Fruit fly (Drosophila melanogaster) whole organism, embryonic: ENCODE data around the gene Btnd.

Experiments used
- Atf3 ChIP-seq: fragments of 200-800 bp; sonication (Bioruptor generic); optimal IDR thresholded peaks from 3 replicates; lab custom pipeline; 2016; ENCODE audit warnings: missing biosample characterization, missing genetic modification characterization
- C15 ChIP-seq: fragments of 200-800 bp; sonication (Bioruptor generic); IDR thresholded peaks from 3 replicates; pipeline ENCODE4 v1.3.6; 2022; ENCODE audit warnings: missing biosample characterization, missing genetic modification characterization
- CG10543 ChIP-seq: fragments of 200-800 bp; sonication (Bioruptor generic); optimal IDR thresholded peaks from 3 replicates; lab custom pipeline; 2017; ENCODE audit warnings: missing biosample characterization, mild to moderate bottlenecking, missing genetic modification characterization, moderate library complexity
- CG12659 ChIP-seq: fragments of 200-800 bp; sonication (Bioruptor generic); optimal IDR thresholded peaks from 3 replicates; lab custom pipeline; 2017; ENCODE audit warnings: mild to moderate bottlenecking, missing biosample characterization, missing genetic modification reagents, missing genetic modification characterization
- CG12769 ChIP-seq: fragments of 200-800 bp; sonication (Bioruptor generic); optimal IDR thresholded peaks from 2 replicates; lab custom pipeline; 2019; ENCODE audit warnings: missing biosample characterization, mild to moderate bottlenecking, missing genetic modification characterization, moderate library complexity
- CG12942 ChIP-seq: fragments of 200-800 bp; sonication (Bioruptor generic); optimal IDR thresholded peaks from 3 replicates; lab custom pipeline; 2016; ENCODE audit warnings: missing biosample characterization, missing genetic modification characterization
- CG13894 ChIP-seq: fragments of 200-800 bp; sonication (Bioruptor generic); optimal IDR thresholded peaks from 3 replicates; lab custom pipeline; 2018; ENCODE audit warnings: missing biosample characterization, mild to moderate bottlenecking, missing genetic modification characterization, moderate library complexity
- CG2678 ChIP-seq: fragments of 200-800 bp; sonication (Bioruptor generic); optimal IDR thresholded peaks from 3 replicates; lab custom pipeline; 2019; ENCODE audit warnings: missing biosample characterization, mild to moderate bottlenecking, missing genetic modification characterization, moderate library complexity
- CG3847 ChIP-seq: fragments of 200-800 bp; sonication (Bioruptor generic); IDR thresholded peaks from 2 replicates; pipeline ENCODE4 v1.3.6; 2022; ENCODE audit warnings: missing biosample characterization, missing genetic modification characterization
- CG43689 ChIP-seq: fragments of 200-800 bp; sonication (Bioruptor generic); IDR thresholded peaks from 2 replicates; pipeline ENCODE4 v1.3.6; 2022; ENCODE audit warnings: missing biosample characterization, missing genetic modification characterization
- CG5245 ChIP-seq: fragments of 200-800 bp; sonication (Bioruptor generic); optimal IDR thresholded peaks from 3 replicates; lab custom pipeline; 2016; ENCODE audit warnings: missing biosample characterization, missing genetic modification characterization
- CG6175 ChIP-seq: fragments of 200-800 bp; sonication (Bioruptor generic); IDR thresholded peaks from 3 replicates; pipeline ENCODE4 v1.3.6; 2022; ENCODE audit warnings: missing biosample characterization, missing genetic modification characterization
- CG7745 ChIP-seq: fragments of 200-800 bp; sonication (Bioruptor generic); optimal IDR thresholded peaks from 2 replicates; lab custom pipeline; 2018; ENCODE audit warnings: missing biosample characterization, mild to moderate bottlenecking, missing genetic modification characterization, moderate library complexity
- CG7786 ChIP-seq: fragments of 200-800 bp; sonication (Bioruptor generic); optimal IDR thresholded peaks from 2 replicates; lab custom pipeline; 2016; ENCODE audit warnings: missing biosample characterization, missing genetic modification characterization
- CG8290 ChIP-seq, 3 experiments: fragments of 200-800 bp; sonication (Bioruptor generic); optimal IDR thresholded peaks; 2 replicates each; lab custom pipeline; 2016 to 2019; ENCODE audit warnings: missing biosample characterization in 3 of 3, missing genetic modification characterization in 3 of 3, mild to moderate bottlenecking in 2 of 3, moderate library complexity in 1 of 3
- D19B ChIP-seq: fragments of 200-800 bp; sonication (Bioruptor generic); optimal IDR thresholded peaks from 2 replicates; lab custom pipeline; 2017; ENCODE audit warnings: missing biosample characterization, mild to moderate bottlenecking, missing genetic modification characterization
- Doc2 ChIP-seq: fragments of 200-800 bp; sonication (Bioruptor generic); IDR thresholded peaks from 2 replicates; pipeline ENCODE4 v1.3.6; 2022; ENCODE audit warnings: missing biosample characterization, missing genetic modification characterization
- Dref ChIP-seq: fragments of 200-800 bp; sonication (Bioruptor generic); IDR thresholded peaks from 2 replicates; pipeline ENCODE4 v1.3.6; 2022; ENCODE audit warnings: missing biosample characterization, missing genetic modification characterization
- GATAe ChIP-seq: fragments of 200-800 bp; sonication (Bioruptor generic); conservative IDR thresholded peaks from 2 replicates; pipeline ENCODE4 v1.3.6; 2022; ENCODE audit warnings: missing biosample characterization, missing genetic modification characterization
- HLHmδ ChIP-seq: fragments of 200-800 bp; sonication (Bioruptor generic); optimal IDR thresholded peaks from 2 replicates; lab custom pipeline; 2018; ENCODE audit warnings: missing biosample characterization, mild to moderate bottlenecking, missing genetic modification characterization, moderate library complexity
- Hey ChIP-seq: fragments of 200-800 bp; sonication (Bioruptor generic); optimal IDR thresholded peaks from 3 replicates; lab custom pipeline; 2018; ENCODE audit warnings: missing biosample characterization, mild to moderate bottlenecking, missing genetic modification characterization
- Kr ChIP-seq: fragments of 200-800 bp; sonication (Bioruptor generic); optimal IDR thresholded peaks from 2 replicates; lab custom pipeline; 2017; ENCODE audit warnings: missing biosample characterization, mild to moderate bottlenecking, missing genetic modification characterization
- Max ChIP-seq: fragments of 200-800 bp; sonication (Bioruptor generic); optimal IDR thresholded peaks from 2 replicates; lab custom pipeline; 2016; ENCODE audit warnings: missing biosample characterization, mild to moderate bottlenecking, missing genetic modification characterization
- Med ChIP-seq: fragments of 200-800 bp; sonication (Bioruptor generic); peaks from one replicate; lab custom pipeline; 2016; ENCODE audit warnings: missing biosample characterization, missing genetic modification characterization, mild to moderate bottlenecking, inconsistent platforms, moderate library complexity
- Nf-YB ChIP-seq: fragments of 200-800 bp; sonication (Bioruptor generic); optimal IDR thresholded peaks from 3 replicates; lab custom pipeline; 2019; ENCODE audit warnings: missing biosample characterization, mild to moderate bottlenecking, missing genetic modification characterization, moderate library complexity
- Stat92E ChIP-seq, 3 experiments: fragments of >200 bp in 2 of 3; fragments of 200-800 bp in 1 of 3; sonication (Bioruptor generic) in 1 of 3; optimal IDR thresholded peaks; 2 replicates each; lab custom pipeline; 2017 to 2019; ENCODE audit warnings: missing biosample characterization in 3 of 3, missing genetic modification characterization in 3 of 3, mild to moderate bottlenecking in 1 of 3, moderate library complexity in 1 of 3
- abd-A ChIP-seq: fragments of 200-800 bp; sonication (Bioruptor generic); optimal IDR thresholded peaks from 3 replicates; lab custom pipeline; 2019; ENCODE audit warnings: missing biosample characterization, mild to moderate bottlenecking, missing genetic modification characterization, moderate library complexity
- bsh ChIP-seq, 2 experiments: fragments of 200-800 bp; sonication (Bioruptor generic); optimal IDR thresholded peaks; 2 replicates each; lab custom pipeline; 2017 to 2018; ENCODE audit warnings: mild to moderate bottlenecking in 2 of 2, missing biosample characterization in 2 of 2, missing genetic modification characterization in 2 of 2, moderate library complexity in 1 of 2
- cwo ChIP-seq: fragments of 200-800 bp; sonication (Bioruptor generic); optimal IDR thresholded peaks from 3 replicates; lab custom pipeline; 2017; ENCODE audit warnings: missing biosample characterization, missing genetic modification characterization, mild to moderate bottlenecking, moderate library complexity, missing genetic modification reagents
- da ChIP-seq: fragments of 200-800 bp; sonication (Bioruptor generic); optimal IDR thresholded peaks from 2 replicates; lab custom pipeline; 2016; ENCODE audit warnings: missing biosample characterization, missing genetic modification characterization
- esg ChIP-seq: fragments of 200-800 bp; sonication (Bioruptor generic); conservative IDR thresholded peaks from 2 replicates; pipeline ENCODE4 v1.3.6; 2022; ENCODE audit warnings: missing biosample characterization, missing genetic modification characterization
- exex ChIP-seq: fragments of 200-800 bp; sonication (Bioruptor generic); optimal IDR thresholded peaks from 4 replicates; lab custom pipeline; 2018; ENCODE audit warnings: missing biosample characterization, mild to moderate bottlenecking, missing genetic modification characterization, moderate library complexity
- ftz-f1 ChIP-seq: fragments of 200-800 bp; sonication (Bioruptor generic); optimal IDR thresholded peaks from 2 replicates; lab custom pipeline; 2016; ENCODE audit warnings: missing biosample characterization, missing genetic modification characterization
- gcm2 ChIP-seq: fragments of 200-800 bp; sonication (Bioruptor generic); optimal IDR thresholded peaks from 2 replicates; lab custom pipeline; 2016; ENCODE audit warnings: missing biosample characterization, missing genetic modification characterization
- grn ChIP-seq: fragments of 200-800 bp; sonication (Bioruptor generic); optimal IDR thresholded peaks from 3 replicates; lab custom pipeline; 2017; ENCODE audit warnings: missing biosample characterization, missing genetic modification characterization
- hth ChIP-seq: fragments of >200 bp; optimal IDR thresholded peaks from 2 replicates; lab custom pipeline; 2017; ENCODE audit warnings: inconsistent platforms
- ind ChIP-seq: fragments of 200-800 bp; sonication (Bioruptor generic); optimal IDR thresholded peaks from 3 replicates; lab custom pipeline; 2016; ENCODE audit warnings: missing biosample characterization, missing genetic modification characterization
- lab ChIP-seq: fragments of 200-800 bp; sonication (Bioruptor generic); optimal IDR thresholded peaks from 3 replicates; lab custom pipeline; 2017; ENCODE audit warnings: missing biosample characterization, missing genetic modification characterization, mild to moderate bottlenecking, moderate library complexity, missing genetic modification reagents
- mirr ChIP-seq: fragments of 200-800 bp; sonication (Bioruptor generic); optimal IDR thresholded peaks from 3 replicates; lab custom pipeline; 2018; ENCODE audit warnings: missing biosample characterization, mild to moderate bottlenecking, missing genetic modification characterization
- p53 ChIP-seq: fragments of 200-800 bp; sonication (Bioruptor generic); optimal IDR thresholded peaks from 2 replicates; lab custom pipeline; 2016; ENCODE audit warnings: missing biosample characterization, missing genetic modification characterization
- pan ChIP-seq, 4 experiments: fragments of >200 bp in 3 of 4; fragments of 200-800 bp in 1 of 4; sonication (Bioruptor generic) in 1 of 4; optimal IDR thresholded peaks in 3 of 4; IDR thresholded peaks in 1 of 4; 2 replicates each; pipeline versions ENCODE4 v1.3.6 to Lab custom; 2017 to 2022; ENCODE audit warnings: missing biosample characterization in 2 of 4, missing genetic modification characterization in 2 of 4, mixed read lengths in 1 of 4
- phol ChIP-seq: fragments of 200-800 bp; sonication (Bioruptor generic); optimal IDR thresholded peaks from 3 replicates; lab custom pipeline; 2018; ENCODE audit warnings: missing biosample characterization, mild to moderate bottlenecking, missing genetic modification characterization, moderate library complexity
- pita ChIP-seq: fragments of 200-800 bp; sonication (Bioruptor generic); optimal IDR thresholded peaks from 2 replicates; lab custom pipeline; 2017; ENCODE audit warnings: missing biosample characterization, mild to moderate bottlenecking, missing genetic modification characterization
- run ChIP-seq: fragments of 200-800 bp; sonication (Bioruptor generic); optimal IDR thresholded peaks from 3 replicates; lab custom pipeline; 2018; ENCODE audit warnings: missing biosample characterization, mild to moderate bottlenecking, missing genetic modification characterization
- schlank ChIP-seq: fragments of 200-800 bp; sonication (Bioruptor generic); optimal IDR thresholded peaks from 2 replicates; lab custom pipeline; 2018; ENCODE audit warnings: missing biosample characterization, mild to moderate bottlenecking, missing genetic modification characterization
- scrt ChIP-seq: fragments of 200-800 bp; sonication (Bioruptor generic); optimal IDR thresholded peaks from 2 replicates; lab custom pipeline; 2018; ENCODE audit warnings: missing biosample characterization, mild to moderate bottlenecking, missing genetic modification characterization, moderate library complexity
- sna ChIP-seq: fragments of 200-800 bp; sonication (Bioruptor generic); IDR thresholded peaks from 2 replicates; pipeline ENCODE4 v1.3.6; 2022; ENCODE audit warnings: missing biosample characterization, missing genetic modification characterization; ENCODE audit not compliant: partially characterized antibody
- sug ChIP-seq: fragments of 200-800 bp; optimal IDR thresholded peaks from 2 replicates; lab custom pipeline; 2019; ENCODE audit warnings: missing biosample characterization, mild to moderate bottlenecking, missing genetic modification characterization, moderate library complexity

Btnd gene

DNA sequence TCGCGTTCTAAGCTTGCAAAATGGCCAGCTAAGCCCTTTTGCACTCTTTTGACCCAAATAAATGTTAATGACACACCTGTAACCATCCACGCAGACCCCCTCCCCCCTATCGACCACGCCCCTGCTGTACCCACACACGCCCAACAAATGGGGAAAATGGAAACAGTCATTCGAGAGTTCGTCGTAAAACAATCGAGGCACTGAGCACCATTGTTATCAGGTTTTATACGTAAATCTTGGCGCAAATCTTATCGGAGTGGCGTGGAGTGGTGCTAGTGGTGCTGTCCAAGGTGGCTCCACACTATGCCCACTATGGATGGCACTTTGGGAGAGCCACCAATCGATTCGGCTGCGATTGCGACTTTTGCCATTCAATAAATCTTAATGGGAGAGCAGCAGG is 45.3 kb upstream of the Btnd start:
- no peak for TF ChIP-seq pita (GFP tag; lab: Kevin White, UChicago)
- peak; percentile 52; the same call in 1 of the 2 replicates for TF ChIP-seq GATAe
- 0 out of 2 replicates have a peak, but pooled peaks have one; percentile 7 for TF ChIP-seq Dref (GFP tag; lab: Robert Waterston, UW)
- peak; percentile 16 for TF ChIP-seq Hey (tag; lab: Kevin White, UChicago)
- TF ChIP-seq cwo (GFP tag; lab: Kevin White, UChicago): peak; percentile 54
- TF ChIP-seq CG10543: peak; percentile 19
- no peak for TF ChIP-seq CG2678 (tag; lab: Kevin White, UChicago)
- TF ChIP-seq CG12769: peak; percentile 72
- TF ChIP-seq lab: peak; percentile 27
- TF ChIP-seq ind (GFP tag; lab: Kevin White, UChicago): no peak
- TF ChIP-seq CG8290 (GFP tag; optimal IDR thresholded peaks at IDR 0.05; lab: Kevin White, UChicago): no peak
- TF ChIP-seq CG8290 (tag; optimal IDR thresholded peaks at IDR 0.05; lab: Kevin White, UChicago): peak in 1 of 2 experiments; percentile 46
- no peak for TF ChIP-seq Atf3 (GFP tag; lab: Kevin White, UChicago)
- TF ChIP-seq HLHmδ (GFP tag; lab: Kevin White, UChicago): no peak
- TF ChIP-seq sug (tag; lab: Kevin White, UChicago): peak; percentile 62
- peak; percentile 45 for TF ChIP-seq ftz-f1 (GFP tag; lab: Kevin White, UChicago)
- peak; percentile 30 for TF ChIP-seq Med
- no peak for TF ChIP-seq hth (lab: Kevin White, UChicago)
- 0 out of 2 replicates have a peak, but pooled peaks have one; percentile 5 for TF ChIP-seq CG3847 (GFP tag; lab: Robert Waterston, UW)
- peak; percentile 21 for TF ChIP-seq scrt (GFP tag; lab: Kevin White, UChicago)
- TF ChIP-seq mirr (GFP tag; lab: Kevin White, UChicago): peak; percentile 81
- peak; percentile 46 for TF ChIP-seq schlank (tag; lab: Kevin White, UChicago)
- peak; percentile 70 for TF ChIP-seq exex (tag; lab: Kevin White, UChicago)
- peak; percentile 87 for TF ChIP-seq grn (GFP tag; lab: Kevin White, UChicago)
- TF ChIP-seq CG6175: 0 out of 3 replicates have a peak, but pooled peaks have one; percentile 22
- TF ChIP-seq, all 482 proteins: peak for 18

DNA sequence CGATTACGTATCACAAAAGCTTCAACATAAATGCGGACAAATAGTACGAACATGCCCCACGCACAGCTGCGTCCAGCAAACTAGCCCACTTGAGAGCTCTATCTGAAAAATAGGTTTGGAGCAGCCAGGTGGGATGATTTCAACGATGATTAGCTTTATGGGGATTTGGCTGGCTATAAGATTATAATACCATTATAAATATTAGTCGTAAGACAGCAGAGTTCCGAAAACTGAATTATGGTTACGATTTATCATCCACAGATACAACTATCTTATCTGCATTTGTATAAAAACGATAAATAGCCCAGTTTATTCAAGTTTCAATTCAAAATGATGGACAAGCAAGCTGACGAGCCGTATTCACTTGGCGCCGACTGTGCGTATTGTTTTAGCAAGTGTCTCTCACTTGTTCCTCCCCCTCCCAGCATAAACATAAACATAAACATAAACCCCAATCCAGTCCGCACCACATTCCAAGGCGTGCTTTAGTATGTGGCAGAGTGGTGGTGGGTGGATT is 44.5 kb upstream of the Btnd start:
- TF ChIP-seq CG5245 (peak; percentile 38), Doc2 (GFP tag; lab: Robert Waterston, UW) (no peak), CG13894 (tag; lab: Kevin White, UChicago) (peak; percentile 51), Max (GFP tag; lab: Kevin White, UChicago) (peak; percentile 55), CG43689 (GFP tag; lab: Robert Waterston, UW) (0 out of 2 replicates have a peak, but pooled peaks have one; percentile 20), CG12942 (peak; percentile 35), esg (GFP tag; lab: Robert Waterston, UW) (peak; percentile 71), bsh (GFP tag; optimal IDR thresholded peaks at IDR 0.05; lab: Kevin White, UChicago) (peak in 1 of 2 experiments; percentile 60), da (GFP tag; lab: Kevin White, UChicago) (no peak), D19B (GFP tag; lab: Kevin White, UChicago) (peak; percentile 74), Stat92E (GFP tag; optimal IDR thresholded peaks at IDR 0.05; lab: Kevin White, UChicago) (no peak), pan (optimal IDR thresholded peaks at IDR 0.05; lab: Kevin White, UChicago) (no peak), pan (GFP tag; optimal IDR thresholded peaks at IDR 0.05 in 1 of 2, IDR thresholded peaks at IDR 0.05 in 1 of 2) (peak in 1 of 2 experiments; percentile 74), CG7745 (no peak), CG12769 (peak; percentile 76), CG12659 (GFP tag; lab: Kevin White, UChicago) (peak; percentile 85), phol (tag; lab: Kevin White, UChicago) (peak; percentile 84), Kr (no peak), p53 (GFP tag; lab: Kevin White, UChicago) (no peak), Nf-YB (GFP tag; lab: Kevin White, UChicago) (peak; percentile 49), C15 (GFP tag; lab: Robert Waterston, UW) (no peak), run (tag; lab: Kevin White, UChicago) (peak; percentile 71), sna (no peak), GATAe (no peak), abd-A (tag; lab: Kevin White, UChicago) (peak; percentile 51), CG7786 (GFP tag; lab: Kevin White, UChicago) (peak; percentile 60), gcm2 (GFP tag; lab: Kevin White, UChicago) (peak; percentile 6)
